Fruit fly (Drosophila melanogaster): Measurements from ENCODE around the gene smog.
A peak's percentile ranks its signal among the peaks of the same experiment; 100 is the strongest.

smog gene

dm6 chr2L:4854822-4855221 lies 2.2 kb downstream of the smog start (continued):
- TF ChIP-seq Fer1 (GFP tag; optimal IDR thresholded peaks at IDR 0.05) (peak; percentile 4), CG15269 (tag; optimal IDR thresholded peaks at IDR 0.05) (peak; percentile 25), CG6689 (GFP tag; IDR thresholded peaks at IDR 0.05) (0 out of 2 replicates have a peak, but pooled peaks have one; percentile 21), Blimp-1 (GFP tag; optimal IDR thresholded peaks at IDR 0.05) (peak; percentile 15), Antp (GFP tag; optimal IDR thresholded peaks at IDR 0.05) (no peak), Hr51 (GFP tag; optimal IDR thresholded peaks at IDR 0.05) (peak in 1 of 2 experiments; percentile 23), CG34422 (GFP tag; IDR thresholded peaks at IDR 0.05) (no peak), Ets65A (GFP tag) (no peak)

dm6 chr2L:4856118-4856517 lies 3.5 kb downstream of the smog start:
- peak; percentile 81 for TF ChIP-seq CG10979 (tag; optimal IDR thresholded peaks at IDR 0.05)
- TF ChIP-seq CG17385 (GFP tag; optimal IDR thresholded peaks at IDR 0.05) = peak; percentile 68
- TF ChIP-seq ci (GFP tag; IDR thresholded peaks at IDR 0.05) = peak; percentile 78
- peak; percentile 43; the same call in 1 of the 2 replicates for TF ChIP-seq CG5953 (GFP tag; IDR thresholded peaks at IDR 0.05)
- no peak for TF ChIP-seq CG16813 (GFP tag; IDR thresholded peaks at IDR 0.05; ENCODE audit: partially characterized antibody)
- TF ChIP-seq NfI (GFP tag; optimal IDR thresholded peaks at IDR 0.05) = peak; percentile 28
- TF ChIP-seq H2.0 (GFP tag; IDR thresholded peaks at IDR 0.05) = peak; percentile 4; the same call in 1 of the 2 replicates
- TF ChIP-seq br (optimal IDR thresholded peaks at IDR 0.05) = no peak
- TF ChIP-seq ems (GFP tag; optimal IDR thresholded peaks at IDR 0.05) = no peak
- peak; percentile 78 for TF ChIP-seq CG7839 (tag; optimal IDR thresholded peaks at IDR 0.05)
- TF ChIP-seq sug (tag; optimal IDR thresholded peaks at IDR 0.05) = no peak
- TF ChIP-seq mld (GFP tag; IDR thresholded peaks at IDR 0.05; ENCODE audit: partially characterized antibody) = no peak
- TF ChIP-seq CG8281 (tag; optimal IDR thresholded peaks at IDR 0.05) = peak; percentile 5
- TF ChIP-seq ewg (GFP tag; optimal IDR thresholded peaks at IDR 0.05) = peak; percentile 23
- TF ChIP-seq Lhr (GFP tag; optimal IDR thresholded peaks at IDR 0.05) = no peak
- peak; percentile 67 for TF ChIP-seq gcm (GFP tag; optimal IDR thresholded peaks at IDR 0.05)
- no peak for TF ChIP-seq jumu (GFP tag; optimal IDR thresholded peaks at IDR 0.05)
- no peak for TF ChIP-seq CHES-1-like (GFP tag; optimal IDR thresholded peaks at IDR 0.05)
- no peak for TF ChIP-seq kay (GFP tag; optimal IDR thresholded peaks at IDR 0.05)
- TF ChIP-seq Adf1 (GFP tag; IDR thresholded peaks at IDR 0.05) = no peak
- no peak for TF ChIP-seq kni (GFP tag; optimal IDR thresholded peaks at IDR 0.05)
- TF ChIP-seq slou (GFP tag; optimal IDR thresholded peaks at IDR 0.05) = no peak
- no peak; the same call in 1 of the 2 replicates for TF ChIP-seq Taf1 (GFP tag; IDR thresholded peaks at IDR 0.05)
- TF ChIP-seq cas (GFP tag; IDR thresholded peaks at IDR 0.05) = no peak
- no peak for TF ChIP-seq vnd (GFP tag; IDR thresholded peaks at IDR 0.05; ENCODE audit: partially characterized antibody)
- TF ChIP-seq Blimp-1 (GFP tag; optimal IDR thresholded peaks at IDR 0.05) = peak; percentile 82
- TF ChIP-seq CG8944 (GFP tag; optimal IDR thresholded peaks at IDR 0.05) = no peak
- peak; percentile 71 for TF ChIP-seq esg (GFP tag; conservative IDR thresholded peaks at IDR 0.05)
- peak; percentile 72 for TF ChIP-seq CG10267 (tag; optimal IDR thresholded peaks at IDR 0.05)
- TF ChIP-seq Hey (tag; optimal IDR thresholded peaks at IDR 0.05) = no peak
- no peak for TF ChIP-seq Scr (GFP tag; IDR thresholded peaks at IDR 0.05; ENCODE audit: partially characterized antibody)
- no peak for TF ChIP-seq eve (GFP tag; optimal IDR thresholded peaks at IDR 0.05)
- TF ChIP-seq pan (optimal IDR thresholded peaks at IDR 0.05) = no peak
- TF ChIP-seq pan (GFP tag; optimal IDR thresholded peaks at IDR 0.05 in 1 of 2, IDR thresholded peaks at IDR 0.05 in 1 of 2) = peak in 1 of 2 experiments; percentile 77
- TF ChIP-seq CG2712 (tag; optimal IDR thresholded peaks at IDR 0.05) = peak; percentile 86
- no peak for TF ChIP-seq dati (GFP tag; IDR thresholded peaks at IDR 0.05)
- no peak for TF ChIP-seq CG8478 (optimal IDR thresholded peaks at IDR 0.05)
- TF ChIP-seq sna (GFP tag; IDR thresholded peaks at IDR 0.05; ENCODE audit: partially characterized antibody) = no peak
- TF ChIP-seq ap (GFP tag; IDR thresholded peaks at IDR 0.05) = no peak
- TF ChIP-seq bsh (GFP tag; optimal IDR thresholded peaks at IDR 0.05) = peak in 1 of 2 experiments; percentile 61
- no peak for TF ChIP-seq ato (GFP tag; IDR thresholded peaks at IDR 0.05; ENCODE audit: partially characterized antibody)
- TF ChIP-seq HHEX (GFP tag; optimal IDR thresholded peaks at IDR 0.05) = peak; percentile 58
- TF ChIP-seq CG3995 (GFP tag; optimal IDR thresholded peaks at IDR 0.05) = no peak
